Fruit fly (Drosophila melanogaster): ENCODE results near the gene CG6999.
A peak's percentile ranks its signal among the peaks of the same experiment; 100 is the strongest.

The CG6999 gene

dm6 chrX:9080962-9081361 is 7.2 kb upstream of the CG6999 start, which contains the start of the genes CG7246 and HP1b (continued):
- TF ChIP-seq Kr (GFP tag; optimal IDR thresholded peaks at IDR 0.05) (no peak), Doc2 (GFP tag; IDR thresholded peaks at IDR 0.05) (no peak), CG13624 (GFP tag; optimal IDR thresholded peaks at IDR 0.05) (peak; percentile 33), inv (GFP tag; IDR thresholded peaks at IDR 0.05; ENCODE audit: partially characterized antibody) (peak; percentile 52; the same call in 1 of the 2 replicates), CG31224 (GFP tag; IDR thresholded peaks at IDR 0.05) (peak; percentile 64), sob (GFP tag; IDR thresholded peaks at IDR 0.05) (peak; percentile 89), tgo (GFP tag; IDR thresholded peaks at IDR 0.05) (peak; percentile 72), slp2 (GFP tag; optimal IDR thresholded peaks at IDR 0.05) (no peak), CG7372 (GFP tag; IDR thresholded peaks at IDR 0.05) (peak; percentile 61; the same call in 1 of the 2 replicates), CG13287 (GFP tag; IDR thresholded peaks at IDR 0.05; ENCODE audit: partially characterized antibody) (peak; percentile 83), disco-r (GFP tag; optimal IDR thresholded peaks at IDR 0.05) (no peak), CG10267 (tag; optimal IDR thresholded peaks at IDR 0.05) (peak; percentile 61), CG4282 (GFP tag; optimal IDR thresholded peaks at IDR 0.05) (no peak), Aef1 (GFP tag; IDR thresholded peaks at IDR 0.05) (peak; percentile 72), gce (GFP tag; IDR thresholded peaks at IDR 0.05) (no peak), Hey (tag; optimal IDR thresholded peaks at IDR 0.05) (no peak), CG14441 (GFP tag; IDR thresholded peaks at IDR 0.05) (peak; percentile 74), CG13296 (GFP tag; optimal IDR thresholded peaks at IDR 0.05) (peak; percentile 63), Hr39 (optimal IDR thresholded peaks at IDR 0.05) (no peak), lov (optimal IDR thresholded peaks at IDR 0.05) (no peak), lov (GFP tag; IDR thresholded peaks at IDR 0.05) (no peak), Xrp1 (GFP tag; IDR thresholded peaks at IDR 0.05) (peak; percentile 87), mam (GFP tag; optimal IDR thresholded peaks at IDR 0.05) (peak; percentile 59), CG15011 (GFP tag; optimal IDR thresholded peaks at IDR 0.05) (no peak), grn (GFP tag; optimal IDR thresholded peaks at IDR 0.05) (no peak), CG10147 (GFP tag; optimal IDR thresholded peaks at IDR 0.05) (peak; percentile 78), CG10274 (GFP tag; optimal IDR thresholded peaks at IDR 0.05) (no peak), Camta (GFP tag; optimal IDR thresholded peaks at IDR 0.05) (peak; percentile 21), CG8944 (GFP tag; optimal IDR thresholded peaks at IDR 0.05) (no peak), sens (GFP tag) (peak; percentile 89), CG10431 (GFP tag; optimal IDR thresholded peaks at IDR 0.05) (peak; percentile 4), chn (GFP tag; optimal IDR thresholded peaks at IDR 0.05) (no peak), nom (GFP tag; optimal IDR thresholded peaks at IDR 0.05) (peak; percentile 41), Nf-YC (tag; optimal IDR thresholded peaks at IDR 0.05) (peak; percentile 64), Abd-B (GFP tag; optimal IDR thresholded peaks at IDR 0.05) (peak; percentile 72), Atf6 (GFP tag; IDR thresholded peaks at IDR 0.05) (peak; percentile 65), pzg (GFP tag; optimal IDR thresholded peaks at IDR 0.05) (peak; percentile 40), CG10321 (GFP tag; IDR thresholded peaks at IDR 0.05) (no peak), tna (GFP tag; IDR thresholded peaks at IDR 0.05; ENCODE audit: partially characterized antibody) (no peak), CG1647 (GFP tag; optimal IDR thresholded peaks at IDR 0.05) (peak; percentile 1), slou (GFP tag; optimal IDR thresholded peaks at IDR 0.05) (peak; percentile 48), ac (GFP tag; optimal IDR thresholded peaks at IDR 0.05) (no peak), Gug (GFP tag; IDR thresholded peaks at IDR 0.05) (peak; percentile 70; the same call in 2 of the 4 replicates), CG8924 (tag; optimal IDR thresholded peaks at IDR 0.05) (peak; percentile 72), Nf-YB (GFP tag; optimal IDR thresholded peaks at IDR 0.05) (no peak), CG5953 (GFP tag; IDR thresholded peaks at IDR 0.05) (peak; percentile 24; the same call in 1 of the 2 replicates), en (GFP tag; optimal IDR thresholded peaks at IDR 0.05) (no peak), Awh (GFP tag; IDR thresholded peaks at IDR 0.05) (0 out of 2 replicates have a peak, but pooled peaks have one; percentile 42), CG7786 (GFP tag; optimal IDR thresholded peaks at IDR 0.05) (no peak), pros (GFP tag; optimal IDR thresholded peaks at IDR 0.05) (no peak), Drgx (GFP tag; IDR thresholded peaks at IDR 0.05) (peak; percentile 64), Hr78 (GFP tag; optimal IDR thresholded peaks at IDR 0.05) (no peak)

All from whole organism, embryonic.